Fruit fly (Drosophila melanogaster): Measurements from ENCODE around the gene Saf6.
A peak's percentile ranks its signal among the peaks of the same experiment; 100 is the strongest.

The Saf6 gene

dm6 chr2L:857897-858517 lies 42.3 kb upstream of the Saf6 start (continued):
- TF ChIP-seq mld (GFP tag; IDR thresholded peaks at IDR 0.05; ENCODE audit: partially characterized antibody): no peak
- peak; percentile 53; the same call in 1 of the 3 replicates for TF ChIP-seq ken (GFP tag; IDR thresholded peaks at IDR 0.05)
- no peak for TF ChIP-seq CG6175 (GFP tag; IDR thresholded peaks at IDR 0.05)
- peak; percentile 46 for TF ChIP-seq shn (GFP tag; optimal IDR thresholded peaks at IDR 0.05)
- no peak for TF ChIP-seq CG14965 (GFP tag; optimal IDR thresholded peaks at IDR 0.05; ENCODE audit: borderline replicate concordance)
- TF ChIP-seq CG6272 (GFP tag; IDR thresholded peaks at IDR 0.05): 0 out of 2 replicates have a peak, but pooled peaks have one; percentile 23
- 0 out of 2 replicates have a peak, but pooled peaks have one; percentile 11 for TF ChIP-seq dimm (GFP tag; IDR thresholded peaks at IDR 0.05)
- TF ChIP-seq hbn (GFP tag; IDR thresholded peaks at IDR 0.05; ENCODE audit: partially characterized antibody): no peak
- TF ChIP-seq Asciz (GFP tag; optimal IDR thresholded peaks at IDR 0.05): peak; percentile 45
- TF ChIP-seq gcm2 (GFP tag; optimal IDR thresholded peaks at IDR 0.05): no peak
- TF ChIP-seq bigmax (GFP tag; optimal IDR thresholded peaks at IDR 0.05): no peak
- TF ChIP-seq CG11085 (GFP tag; IDR thresholded peaks at IDR 0.05): no peak
- peak; percentile 30 for TF ChIP-seq CG1602 (GFP tag; optimal IDR thresholded peaks at IDR 0.05)
- TF ChIP-seq CG2199 (GFP tag; IDR thresholded peaks at IDR 0.05): no peak
- no peak for TF ChIP-seq cad (GFP tag; optimal IDR thresholded peaks at IDR 0.05)
- TF ChIP-seq pan (optimal IDR thresholded peaks at IDR 0.05): no peak
- TF ChIP-seq pan (GFP tag; optimal IDR thresholded peaks at IDR 0.05 in 1 of 2, IDR thresholded peaks at IDR 0.05 in 1 of 2): peak in 1 of 2 experiments; percentile 56
- no peak for TF ChIP-seq Dbx (GFP tag; IDR thresholded peaks at IDR 0.05)
- TF ChIP-seq BEAF-32 (GFP tag; optimal IDR thresholded peaks at IDR 0.05): no peak
- TF ChIP-seq CG6765 (GFP tag; optimal IDR thresholded peaks at IDR 0.05): no peak
- TF ChIP-seq Abd-B (GFP tag; optimal IDR thresholded peaks at IDR 0.05): no peak
- TF ChIP-seq knrl (GFP tag; IDR thresholded peaks at IDR 0.05; ENCODE audit: partially characterized antibody): no peak
- peak; percentile 53 for TF ChIP-seq CHES-1-like (GFP tag; optimal IDR thresholded peaks at IDR 0.05)
- peak; percentile 16 for TF ChIP-seq Fer1 (GFP tag; optimal IDR thresholded peaks at IDR 0.05)
- TF ChIP-seq nmo (GFP tag; optimal IDR thresholded peaks at IDR 0.05): peak; percentile 32
- peak; percentile 13; the same call in 1 of the 2 replicates for TF ChIP-seq CG32532 (GFP tag; IDR thresholded peaks at IDR 0.05)
- peak; percentile 47; the same call in 1 of the 2 replicates for TF ChIP-seq Rx (GFP tag; IDR thresholded peaks at IDR 0.05)
- TF ChIP-seq slou (GFP tag; optimal IDR thresholded peaks at IDR 0.05): no peak
- TF ChIP-seq Oli (tag; optimal IDR thresholded peaks at IDR 0.05): peak; percentile 48
- peak; percentile 55 for TF ChIP-seq CG2678 (tag; optimal IDR thresholded peaks at IDR 0.05)
- TF ChIP-seq CG16815 (GFP tag; optimal IDR thresholded peaks at IDR 0.05): no peak
- no peak for TF ChIP-seq kni (GFP tag; optimal IDR thresholded peaks at IDR 0.05)
- peak; percentile 42 for TF ChIP-seq NfI (GFP tag; optimal IDR thresholded peaks at IDR 0.05)
- no peak for TF ChIP-seq CG7357 (GFP tag; IDR thresholded peaks at IDR 0.05)
- peak; percentile 64; the same call in 2 of the 3 replicates for TF ChIP-seq H15 (GFP tag; IDR thresholded peaks at IDR 0.05)
- peak; percentile 51; the same call in 1 of the 2 replicates for TF ChIP-seq CG32772 (GFP tag; IDR thresholded peaks at IDR 0.05)
- no peak for TF ChIP-seq tio (GFP tag; optimal IDR thresholded peaks at IDR 0.05)
- TF ChIP-seq CG10209 (GFP tag; optimal IDR thresholded peaks at IDR 0.05): peak; percentile 47
- peak; percentile 38 for TF ChIP-seq crc (GFP tag; optimal IDR thresholded peaks at IDR 0.05)
- TF ChIP-seq CG11456 (GFP tag; IDR thresholded peaks at IDR 0.05): no peak
- TF ChIP-seq rib (GFP tag; IDR thresholded peaks at IDR 0.05): no peak
- TF ChIP-seq Drgx (GFP tag; IDR thresholded peaks at IDR 0.05): no peak
- no peak for TF ChIP-seq schlank (tag; optimal IDR thresholded peaks at IDR 0.05)
- peak; percentile 55 for TF ChIP-seq Blimp-1 (GFP tag; optimal IDR thresholded peaks at IDR 0.05)
- TF ChIP-seq pnt (GFP tag; optimal IDR thresholded peaks at IDR 0.05): peak; percentile 55
- peak; percentile 51; the same call in 1 of the 2 replicates for TF ChIP-seq CG3847 (GFP tag; IDR thresholded peaks at IDR 0.05)
- no peak for TF ChIP-seq Poxn (GFP tag; IDR thresholded peaks at IDR 0.05)
- peak; percentile 33 for TF ChIP-seq Atf-2 (GFP tag; optimal IDR thresholded peaks at IDR 0.05)
- no peak for TF ChIP-seq aop (GFP tag; IDR thresholded peaks at IDR 0.05)
- no peak for TF ChIP-seq MESR4 (GFP tag; optimal IDR thresholded peaks at IDR 0.05)
